Worm (Caenorhabditis elegans): ENCODE data around the gene T26H5.9.

ce11 chrV:15444188-15444587 lies 528 bp upstream of the T26H5.9 start, which contains the start of gene T26H5.11:
- TF ChIP-seq flt-1 (GFP tag; IDR thresholded peaks at IDR 0.05) (no peak), ztf-23 (GFP tag; IDR thresholded peaks at IDR 0.05) (no peak)
